Worm (Caenorhabditis elegans) whole organism, L4/young adult: Measurements from ENCODE around the gene snr-4.

Source experiments
- W03F9.2 ChIP-seq: fragments of 150-350 bp; optimal IDR thresholded peaks from 2 replicates; lab custom pipeline; 2014; ENCODE audit warnings: missing biosample characterization, missing genetic modification characterization
- dao-5 ChIP-seq: sonication (generic microtip); optimal IDR thresholded peaks from 2 replicates; lab custom pipeline; 2016; ENCODE audit warnings: missing genotype, missing genetic modification characterization, moderate library complexity, missing compliant biosample characterization
- him-1 ChIP-seq: sonication (generic microtip); optimal IDR thresholded peaks from 2 replicates; lab custom pipeline; 2016; ENCODE audit warnings: missing genotype, missing genetic modification reagents, missing genetic modification characterization, missing compliant biosample characterization

DNA sequence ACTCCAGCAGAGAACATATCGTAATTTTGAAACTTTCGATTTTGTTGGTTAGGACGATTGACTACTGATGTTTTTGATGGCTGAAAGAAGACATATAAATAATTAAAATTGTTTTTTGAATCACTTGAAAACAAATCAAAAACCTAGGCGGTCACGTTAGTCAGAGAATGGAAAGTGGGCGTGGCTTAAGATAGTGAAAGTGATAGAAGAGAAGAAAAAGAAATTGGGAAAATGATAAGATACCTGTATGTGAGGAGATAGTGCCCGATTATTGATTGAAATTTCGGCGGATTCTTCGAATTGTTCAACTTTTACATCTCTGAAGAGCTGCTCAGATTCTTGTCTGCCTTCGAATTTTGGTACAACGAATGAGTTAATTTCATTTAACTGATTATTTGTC, 32.2 kb upstream of the snr-4 start:
- TF ChIP-seq W03F9.2 (tag; lab: Kevin White, UChicago), result no peak
- no peak for TF ChIP-seq him-1 (tag; lab: Kevin White, UChicago)
- TF ChIP-seq dao-5 (tag; lab: Kevin White, UChicago), result no peak
